Worm (Caenorhabditis elegans) whole organism, mixed stage, embryonic: ENCODE results near the gene T01B11.1.
A peak's percentile ranks its signal among the peaks of the same experiment; 100 is the strongest.

Source experiments
- M03D4.4 ChIP-seq: sonication (generic microtip); optimal IDR thresholded peaks from 2 replicates; lab custom pipeline; 2017; ENCODE audit warnings: mild to moderate bottlenecking, missing genetic modification characterization, missing compliant biosample characterization
- bed-3 ChIP-seq: fragments of 200-800 bp; sonication (Bioruptor generic); optimal IDR thresholded peaks from 3 replicates; lab custom pipeline; 2018; ENCODE audit warnings: mild to moderate bottlenecking, missing genetic modification characterization, moderate library complexity, missing compliant biosample characterization
- blmp-1 ChIP-seq: fragments of 150-350 bp; optimal IDR thresholded peaks from 2 replicates; lab custom pipeline; 2014; ENCODE audit warnings: missing biosample characterization, missing genetic modification characterization
- ceh-39 ChIP-seq: fragments of 150-350 bp; optimal IDR thresholded peaks from 2 replicates; lab custom pipeline; 2014; ENCODE audit warnings: missing biosample characterization, missing genetic modification characterization
- ceh-43 ChIP-seq: fragments of 200-800 bp; sonication (Bioruptor generic); optimal IDR thresholded peaks from 2 replicates; lab custom pipeline; 2018; ENCODE audit warnings: mild to moderate bottlenecking, missing genetic modification characterization, moderate library complexity, missing compliant biosample characterization
- ceh-83 ChIP-seq: fragments of 200-800 bp; sonication (Bioruptor generic); optimal IDR thresholded peaks from 2 replicates; lab custom pipeline; 2018; ENCODE audit warnings: mild to moderate bottlenecking, missing genetic modification characterization, missing compliant biosample characterization
- ces-1 ChIP-seq: fragments of 150-350 bp; optimal IDR thresholded peaks from 2 replicates; lab custom pipeline; 2014; ENCODE audit warnings: missing biosample characterization, missing genetic modification reagents, missing genetic modification characterization
- cnd-1 ChIP-seq: fragments of 200-800 bp; sonication (Bioruptor generic); optimal IDR thresholded peaks from 2 replicates; lab custom pipeline; 2018; ENCODE audit warnings: mild to moderate bottlenecking, missing genetic modification characterization, missing compliant biosample characterization
- drap-1 ChIP-seq: fragments of 200-800 bp; sonication (Bioruptor generic); optimal IDR thresholded peaks from 3 replicates; lab custom pipeline; 2018; ENCODE audit warnings: mild to moderate bottlenecking, missing genetic modification characterization, missing compliant biosample characterization
- elt-1 ChIP-seq: sonication (generic microtip); optimal IDR thresholded peaks from 2 replicates; lab custom pipeline; 2017; ENCODE audit warnings: missing genetic modification characterization, mild to moderate bottlenecking, missing compliant biosample characterization, antibody characterized with exemption, moderate library complexity, borderline replicate concordance; ENCODE audit not compliant: insufficient read depth
- elt-3 ChIP-seq: fragments of 150-350 bp; optimal IDR thresholded peaks from 2 replicates; lab custom pipeline; 2014; ENCODE audit warnings: missing biosample characterization, missing genetic modification characterization
- flh-1 ChIP-seq: fragments of 200-800 bp; sonication (Bioruptor generic); optimal IDR thresholded peaks from 2 replicates; lab custom pipeline; 2018; ENCODE audit warnings: mild to moderate bottlenecking, missing genetic modification characterization, moderate library complexity, missing compliant biosample characterization
- ham-2 ChIP-seq: fragments of 200-800 bp; sonication (Bioruptor generic); optimal IDR thresholded peaks from 2 replicates; lab custom pipeline; 2018; ENCODE audit warnings: mild to moderate bottlenecking, missing genetic modification characterization, missing compliant biosample characterization
- hlh-1 ChIP-seq: fragments of 150-350 bp; optimal IDR thresholded peaks from 2 replicates; lab custom pipeline; 2014; ENCODE audit warnings: missing biosample characterization, missing genetic modification reagents, missing genetic modification characterization
- lin-13 ChIP-seq: fragments of 150-350 bp; optimal IDR thresholded peaks from 2 replicates; lab custom pipeline; 2014; ENCODE audit warnings: missing biosample characterization, missing genetic modification characterization
- lin-32 ChIP-seq: fragments of 200-800 bp; sonication (Bioruptor generic); optimal IDR thresholded peaks from 2 replicates; lab custom pipeline; 2018; ENCODE audit warnings: mild to moderate bottlenecking, missing genetic modification characterization, missing compliant biosample characterization
- mab-5 ChIP-seq: fragments of 150-350 bp; optimal IDR thresholded peaks from 2 replicates; lab custom pipeline; 2014; ENCODE audit warnings: missing biosample characterization, missing genetic modification characterization
- mep-1 ChIP-seq: fragments of 150-350 bp; optimal IDR thresholded peaks from 2 replicates; lab custom pipeline; 2017; ENCODE audit warnings: missing biosample characterization, missing genetic modification reagents, missing genetic modification characterization, inconsistent platforms
- mls-2 ChIP-seq: sonication (generic microtip); optimal IDR thresholded peaks from 2 replicates; lab custom pipeline; 2016; ENCODE audit warnings: mild to moderate bottlenecking, missing genetic modification characterization, moderate library complexity, missing compliant biosample characterization
- nhr-12 ChIP-seq: fragments of 150-350 bp; optimal IDR thresholded peaks from 2 replicates; lab custom pipeline; 2014; ENCODE audit warnings: missing biosample characterization, missing genetic modification characterization
- nhr-2 ChIP-seq: fragments of 150-350 bp; optimal IDR thresholded peaks from 2 replicates; lab custom pipeline; 2014; ENCODE audit warnings: missing biosample characterization, missing genetic modification characterization
- nhr-237 ChIP-seq: fragments of 150-350 bp; optimal IDR thresholded peaks from 2 replicates; lab custom pipeline; 2014; ENCODE audit warnings: missing biosample characterization, missing genetic modification characterization
- nhr-28 ChIP-seq: fragments of 150-350 bp; optimal IDR thresholded peaks from 2 replicates; lab custom pipeline; 2014; ENCODE audit warnings: missing biosample characterization, missing genetic modification characterization
- pha-4 ChIP-seq: fragments of 150-350 bp; optimal IDR thresholded peaks from 2 replicates; lab custom pipeline; 2018; ENCODE audit warnings: missing biosample characterization, missing genetic modification reagents, missing genetic modification characterization
- sem-2 ChIP-seq: fragments of 200-800 bp; sonication (Bioruptor generic); optimal IDR thresholded peaks from 2 replicates; lab custom pipeline; 2018; ENCODE audit warnings: mild to moderate bottlenecking, missing genetic modification characterization, missing compliant biosample characterization
- snpc-4 ChIP-seq: fragments of 150-350 bp; optimal IDR thresholded peaks from 2 replicates; lab custom pipeline; 2014; ENCODE audit warnings: missing biosample characterization, missing genetic modification characterization
- sptf-1 ChIP-seq: sonication (generic microtip); optimal IDR thresholded peaks from 2 replicates; lab custom pipeline; 2017; ENCODE audit warnings: mild to moderate bottlenecking, missing genetic modification characterization, moderate library complexity, missing compliant biosample characterization
- tbx-8 ChIP-seq: fragments of 200-800 bp; sonication (Bioruptor generic); optimal IDR thresholded peaks from 2 replicates; lab custom pipeline; 2018; ENCODE audit warnings: mild to moderate bottlenecking, missing genetic modification characterization, moderate library complexity, missing compliant biosample characterization
- unc-120 ChIP-seq: sonication (generic microtip); optimal IDR thresholded peaks from 2 replicates; lab custom pipeline; 2017; ENCODE audit warnings: missing genetic modification characterization, missing compliant biosample characterization; ENCODE audit not compliant: poor library complexity, severe bottlenecking
- unc-39 ChIP-seq: fragments of 150-350 bp; optimal IDR thresholded peaks from 2 replicates; lab custom pipeline; 2014; ENCODE audit warnings: missing biosample characterization, missing genetic modification characterization
- unc-62 ChIP-seq: fragments of 150-350 bp; optimal IDR thresholded peaks from 2 replicates; lab custom pipeline; 2014; ENCODE audit warnings: missing biosample characterization, missing genetic modification reagents, missing genetic modification characterization
- zip-8 ChIP-seq: fragments of 150-350 bp; optimal IDR thresholded peaks from 2 replicates; lab custom pipeline; 2014; ENCODE audit warnings: missing biosample characterization, missing genetic modification characterization
- ztf-11 ChIP-seq: fragments of 150-350 bp; optimal IDR thresholded peaks from 2 replicates; lab custom pipeline; 2014; ENCODE audit warnings: missing biosample characterization, missing genetic modification characterization

Gene T01B11.1

ce11 chrIV:8473756-8474155 is 26.8 kb downstream of the T01B11.1 start, which contains the start of gene C28C12.11:
Gene C28C12.11 (plus strand): TSS chrIV:8474056.
- TF ChIP-seq unc-39 (tag; lab: Kevin White, UChicago): no peak
- TF ChIP-seq nhr-2 (tag; lab: Kevin White, UChicago): no peak
- no peak for TF ChIP-seq ceh-39 (tag; lab: Kevin White, UChicago)
- TF ChIP-seq drap-1 (GFP tag; lab: Kevin White, UChicago): no peak
- no peak for TF ChIP-seq cnd-1
- no peak for TF ChIP-seq pha-4
- TF ChIP-seq elt-3: no peak

ce11 chrIV:8475030-8475679 is 28.2 kb downstream of the T01B11.1 start:
- no peak for TF ChIP-seq M03D4.4 (tag; lab: Kevin White, UChicago)
- no peak for TF ChIP-seq nhr-12
- no peak for TF ChIP-seq nhr-237
- no peak for TF ChIP-seq nhr-28
- TF ChIP-seq bed-3 (GFP tag; lab: Kevin White, UChicago): no peak
- TF ChIP-seq cnd-1: no peak
- TF ChIP-seq ztf-11 (tag; lab: Kevin White, UChicago): no peak
- TF ChIP-seq unc-62 (GFP tag; lab: Kevin White, UChicago): no peak
- no peak for TF ChIP-seq elt-1 (tag; lab: Kevin White, UChicago)
- no peak for TF ChIP-seq elt-3
- no peak for TF ChIP-seq sem-2 (GFP tag; lab: Kevin White, UChicago)
- no peak for TF ChIP-seq ces-1
- no peak for TF ChIP-seq drap-1 (GFP tag; lab: Kevin White, UChicago)
- no peak for TF ChIP-seq hlh-1 (tag; lab: Kevin White, UChicago)
- TF ChIP-seq nhr-2 (tag; lab: Kevin White, UChicago): no peak

ce11 chrIV:8476166-8476565 is 29.2 kb downstream of the T01B11.1 start:
- TF ChIP-seq unc-62 (GFP tag; lab: Kevin White, UChicago) (no peak), hlh-1 (tag; lab: Kevin White, UChicago) (peak; percentile 79)

- TF ChIP-seq pha-4 (no peak), ham-2 (no peak), tbx-8 (GFP tag; lab: Kevin White, UChicago) (no peak), nhr-2 (tag; lab: Kevin White, UChicago) (no peak), zip-8 (no peak), unc-39 (tag; lab: Kevin White, UChicago) (no peak), mls-2 (no peak), hlh-1 (tag; lab: Kevin White, UChicago) (no peak), mab-5 (tag; lab: Kevin White, UChicago) (no peak), M03D4.4 (tag; lab: Kevin White, UChicago) (no peak), bed-3 (GFP tag; lab: Kevin White, UChicago) (no peak), snpc-4 (tag; lab: Kevin White, UChicago) (no peak), sptf-1 (tag; lab: Kevin White, UChicago) (no peak), unc-120 (tag; lab: Kevin White, UChicago) (no peak), blmp-1 (tag; lab: Kevin White, UChicago) (no peak), lin-32 (GFP tag; lab: Kevin White, UChicago) (no peak), unc-62 (GFP tag; lab: Kevin White, UChicago) (no peak), ceh-83 (GFP tag; lab: Kevin White, UChicago) (no peak)
These were observed 29.9 kb downstream of the T01B11.1 start, which contains the start of gene spp-10 for ce11 chrIV:8476880-8477279. Gene spp-10 (plus strand): TSS chrIV:8477180.

DNA sequence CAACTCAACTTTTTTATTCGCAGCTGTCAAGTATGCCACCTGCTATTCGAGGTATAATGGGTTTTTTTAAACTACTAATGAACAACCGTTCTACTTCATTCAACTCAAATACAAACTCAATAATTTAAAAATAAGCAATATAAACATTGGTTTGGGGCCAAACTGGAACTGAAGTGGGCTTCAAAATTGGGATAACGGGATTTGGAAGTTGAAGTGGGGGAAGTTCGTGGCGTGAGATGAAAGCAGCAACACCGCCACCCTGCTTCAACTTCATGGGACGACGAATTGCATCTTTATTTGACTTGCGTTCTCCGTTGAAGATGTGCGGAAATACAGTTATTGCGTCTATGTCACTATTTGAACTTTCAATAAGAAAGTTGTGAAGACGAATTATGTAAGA is 31.5 kb downstream of the T01B11.1 start:
- TF ChIP-seq zip-8 (no peak), ham-2 (no peak), sem-2 (GFP tag; lab: Kevin White, UChicago) (no peak), mep-1 (tag; lab: Kevin White, UChicago) (no peak), ceh-43 (GFP tag; lab: Kevin White, UChicago) (no peak), hlh-1 (tag; lab: Kevin White, UChicago) (no peak), flh-1 (no peak), ceh-39 (tag; lab: Kevin White, UChicago) (no peak), elt-1 (tag; lab: Kevin White, UChicago) (no peak), ceh-83 (GFP tag; lab: Kevin White, UChicago) (no peak), elt-3 (no peak), snpc-4 (tag; lab: Kevin White, UChicago) (no peak), lin-13 (tag; lab: Kevin White, UChicago) (no peak), mab-5 (tag; lab: Kevin White, UChicago) (no peak), unc-39 (tag; lab: Kevin White, UChicago) (no peak), sptf-1 (tag; lab: Kevin White, UChicago) (no peak), nhr-237 (no peak), ztf-11 (tag; lab: Kevin White, UChicago) (no peak), lin-32 (GFP tag; lab: Kevin White, UChicago) (no peak)
